Worm (Caenorhabditis elegans): ENCODE measurements around the gene M106.8.

ce11 chrII:10796194-10796593 is 47.2 kb downstream of the M106.8 start, which contains the start of gene set-14:
- no peak for TF ChIP-seq ztf-11 (tag; optimal IDR thresholded peaks at IDR 0.05)
- TF ChIP-seq snpc-4 (tag; optimal IDR thresholded peaks at IDR 0.05) = no peak
- no peak for TF ChIP-seq aly-2 (tag; optimal IDR thresholded peaks at IDR 0.05)
- TF ChIP-seq lsy-12 (tag; optimal IDR thresholded peaks at IDR 0.05) = no peak

Measured in whole organism, L3 larva.